Fruit fly (Drosophila melanogaster): ENCODE data around the gene S1P.

The S1P gene

dm6 chr3L:21598337-21598736, 18.8 kb downstream of the S1P start:
- peak; percentile 46 for TF ChIP-seq CG13204 (GFP tag; optimal IDR thresholded peaks at IDR 0.05)
- TF ChIP-seq CG15710 (tag; optimal IDR thresholded peaks at IDR 0.05), result no peak
- no peak for TF ChIP-seq D1 (tag; optimal IDR thresholded peaks at IDR 0.05)

dm6 chr3L:21594408-21594807, 22.8 kb downstream of the S1P start:
- TF ChIP-seq CG32121 (GFP tag; IDR thresholded peaks at IDR 0.05) (no peak), CG34367 (tag; optimal IDR thresholded peaks at IDR 0.05) (peak; percentile 29), rn (GFP tag; IDR thresholded peaks at IDR 0.05) (no peak), CG17806 (tag; optimal IDR thresholded peaks at IDR 0.05) (peak; percentile 58), D1 (tag; optimal IDR thresholded peaks at IDR 0.05) (no peak), Ets98B (GFP tag; IDR thresholded peaks at IDR 0.05) (no peak), CG9948 (tag; optimal IDR thresholded peaks at IDR 0.05) (peak; percentile 54), CG10348 (GFP tag; IDR thresholded peaks at IDR 0.05) (no peak), CG4496 (GFP tag; IDR thresholded peaks at IDR 0.05) (peak; percentile 65; the same call in 1 of the 3 replicates), CG8159 (tag; optimal IDR thresholded peaks at IDR 0.05) (peak; percentile 59), CG8301 (tag; optimal IDR thresholded peaks at IDR 0.05) (peak; percentile 30), CG14655 (GFP tag; optimal IDR thresholded peaks at IDR 0.05) (peak; percentile 52), CG13204 (GFP tag; optimal IDR thresholded peaks at IDR 0.05) (peak; percentile 33), CG15710 (tag; optimal IDR thresholded peaks at IDR 0.05) (peak; percentile 52), Pif1A (GFP tag; optimal IDR thresholded peaks at IDR 0.05) (peak; percentile 40), gl (tag; optimal IDR thresholded peaks at IDR 0.05) (peak; percentile 32), Pif1B (GFP tag; optimal IDR thresholded peaks at IDR 0.05) (peak; percentile 20), CG12605 (GFP tag; IDR thresholded peaks at IDR 0.05) (no peak), fd96Ca (GFP tag; IDR thresholded peaks at IDR 0.05) (no peak), EcR (GFP tag; optimal IDR thresholded peaks at IDR 0.05) (no peak), Snoo (tag; optimal IDR thresholded peaks at IDR 0.05) (peak; percentile 35)

dm6 chr3L:21591247-21591646, 25.9 kb downstream of the S1P start:
- TF ChIP-seq Pif1B (GFP tag; optimal IDR thresholded peaks at IDR 0.05), result no peak
- TF ChIP-seq CG9948 (tag; optimal IDR thresholded peaks at IDR 0.05), result no peak
- TF ChIP-seq CG15710 (tag; optimal IDR thresholded peaks at IDR 0.05), result no peak

dm6 chr3L:21586528-21586927, 30.6 kb downstream of the S1P start, which contains the start of gene TfAP-2:
Gene TfAP-2, plus strand, starts transcription at chr3L:21586828.
- TF ChIP-seq CG15710 (tag; optimal IDR thresholded peaks at IDR 0.05), result no peak
- no peak for TF ChIP-seq Pif1B (GFP tag; optimal IDR thresholded peaks at IDR 0.05)

dm6 chr3L:21585397-21585796, 31.8 kb downstream of the S1P start:
- TF ChIP-seq fd96Ca (GFP tag; IDR thresholded peaks at IDR 0.05) (no peak), EcR (GFP tag; optimal IDR thresholded peaks at IDR 0.05) (no peak)

dm6 chr3L:21584683-21585082, 32.5 kb downstream of the S1P start:
- TF ChIP-seq CG12605 (GFP tag; IDR thresholded peaks at IDR 0.05) (0 out of 2 replicates have a peak, but pooled peaks have one; percentile 24), CG13204 (GFP tag; optimal IDR thresholded peaks at IDR 0.05) (peak; percentile 56), CG8301 (tag; optimal IDR thresholded peaks at IDR 0.05) (no peak)

dm6 chr3L:21581984-21582383, 35.2 kb downstream of the S1P start:
- TF ChIP-seq Pif1B (GFP tag; optimal IDR thresholded peaks at IDR 0.05), result peak; percentile 31
- no peak for TF ChIP-seq D1 (tag; optimal IDR thresholded peaks at IDR 0.05)
- TF ChIP-seq Pif1A (GFP tag; optimal IDR thresholded peaks at IDR 0.05), result no peak
- TF ChIP-seq CG8159 (tag; optimal IDR thresholded peaks at IDR 0.05), result peak; percentile 50
- peak; percentile 15 for TF ChIP-seq CG9948 (tag; optimal IDR thresholded peaks at IDR 0.05)
- TF ChIP-seq CG14655 (GFP tag; optimal IDR thresholded peaks at IDR 0.05), result no peak
- TF ChIP-seq Snoo (tag; optimal IDR thresholded peaks at IDR 0.05), result peak; percentile 13
- no peak for TF ChIP-seq EcR (GFP tag; optimal IDR thresholded peaks at IDR 0.05)
- peak; percentile 35 for TF ChIP-seq CG15710 (tag; optimal IDR thresholded peaks at IDR 0.05)
- no peak for TF ChIP-seq CG4496 (GFP tag; IDR thresholded peaks at IDR 0.05)

dm6 chr3L:21574296-21574745, 42.9 kb downstream of the S1P start:
- no peak for TF ChIP-seq Pif1B (GFP tag; optimal IDR thresholded peaks at IDR 0.05)
- no peak for TF ChIP-seq CG8159 (tag; optimal IDR thresholded peaks at IDR 0.05)
- TF ChIP-seq D1 (tag; optimal IDR thresholded peaks at IDR 0.05), result peak; percentile 55

dm6 chr3L:21573831-21574230, 43.3 kb downstream of the S1P start, which contains the start of gene EMC10:
Gene EMC10, plus strand, starts transcription at chr3L:21574131.
- TF ChIP-seq EcR (GFP tag; optimal IDR thresholded peaks at IDR 0.05) (no peak), CG12605 (GFP tag; IDR thresholded peaks at IDR 0.05) (no peak), Snoo (tag; optimal IDR thresholded peaks at IDR 0.05) (no peak), CG13204 (GFP tag; optimal IDR thresholded peaks at IDR 0.05) (no peak), CG8301 (tag; optimal IDR thresholded peaks at IDR 0.05) (no peak), CG14655 (GFP tag; optimal IDR thresholded peaks at IDR 0.05) (no peak), CG17806 (tag; optimal IDR thresholded peaks at IDR 0.05) (no peak), gl (tag; optimal IDR thresholded peaks at IDR 0.05) (no peak), Pif1A (GFP tag; optimal IDR thresholded peaks at IDR 0.05) (no peak)
